Fruit fly (Drosophila melanogaster) S2 (cell line): Measurements from ENCODE around the gene Tak1.

Experiments used
- CG8478 ChIP-seq: fragments of >200 bp; optimal IDR thresholded peaks from 2 replicates; lab custom pipeline; 2018
- CTCF ChIP-seq, 2 experiments: fragments of >200 bp; optimal IDR thresholded peaks; 2 replicates each; lab custom pipeline; 2018

Gene Tak1

dm6 chrX:20482790-20483564 is 41.8 kb downstream of the Tak1 start:
- TF ChIP-seq CTCF (optimal IDR thresholded peaks at IDR 0.05; lab: Kevin White, UChicago) (no peak), CG8478 (lab: Kevin White, UChicago) (no peak)

dm6 chrX:20481404-20481803 is 43.3 kb downstream of the Tak1 start:
- TF ChIP-seq CTCF (optimal IDR thresholded peaks at IDR 0.05; lab: Kevin White, UChicago) (no peak), CG8478 (lab: Kevin White, UChicago) (no peak)

DNA sequence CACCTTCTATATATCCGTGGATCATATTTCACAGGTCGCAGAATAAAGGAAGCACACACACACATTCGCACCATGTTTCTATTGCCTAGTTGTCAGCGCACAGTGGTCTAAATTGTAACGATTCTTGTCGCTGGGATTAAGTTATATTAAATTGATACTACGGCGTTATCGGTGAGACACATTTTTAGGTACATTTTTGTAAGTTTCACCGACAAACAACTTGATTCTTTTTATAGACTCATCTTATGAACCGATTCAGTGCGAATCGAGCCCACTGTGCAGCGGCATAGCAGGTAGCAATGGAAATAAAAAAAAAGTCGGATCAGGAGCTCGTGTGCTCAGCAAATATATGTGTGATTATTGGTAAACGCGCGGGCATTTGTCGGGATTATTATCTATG is 44.3 kb downstream of the Tak1 start:
- TF ChIP-seq CTCF (optimal IDR thresholded peaks at IDR 0.05; lab: Kevin White, UChicago): no peak
- TF ChIP-seq CG8478 (lab: Kevin White, UChicago): no peak

- TF ChIP-seq CG8478 (lab: Kevin White, UChicago): no peak
- TF ChIP-seq CTCF (optimal IDR thresholded peaks at IDR 0.05; lab: Kevin White, UChicago): no peak
These were observed 46.1 kb downstream of the Tak1 start for dm6 chrX:20478674-20479073.

DNA sequence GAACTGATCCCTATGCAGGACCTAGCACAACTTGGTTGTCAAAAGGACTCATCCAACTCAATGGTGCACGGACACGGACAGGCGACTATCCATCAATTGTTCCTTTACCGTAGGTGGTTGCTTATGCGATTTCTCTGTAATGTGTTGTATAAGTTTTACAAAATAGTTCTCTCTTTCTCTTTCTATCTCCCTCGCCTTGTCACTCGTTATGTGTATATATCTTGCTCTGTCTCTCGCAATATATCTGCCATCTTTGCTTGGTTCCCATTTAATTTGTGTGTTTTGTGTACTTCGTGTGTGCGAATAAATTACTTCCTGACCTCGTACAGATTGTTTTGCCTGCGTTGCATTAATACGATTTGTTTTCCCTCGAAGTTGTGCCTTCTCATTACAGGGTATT is 54.0 kb downstream of the Tak1 start:
- TF ChIP-seq CG8478 (lab: Kevin White, UChicago): no peak

DNA sequence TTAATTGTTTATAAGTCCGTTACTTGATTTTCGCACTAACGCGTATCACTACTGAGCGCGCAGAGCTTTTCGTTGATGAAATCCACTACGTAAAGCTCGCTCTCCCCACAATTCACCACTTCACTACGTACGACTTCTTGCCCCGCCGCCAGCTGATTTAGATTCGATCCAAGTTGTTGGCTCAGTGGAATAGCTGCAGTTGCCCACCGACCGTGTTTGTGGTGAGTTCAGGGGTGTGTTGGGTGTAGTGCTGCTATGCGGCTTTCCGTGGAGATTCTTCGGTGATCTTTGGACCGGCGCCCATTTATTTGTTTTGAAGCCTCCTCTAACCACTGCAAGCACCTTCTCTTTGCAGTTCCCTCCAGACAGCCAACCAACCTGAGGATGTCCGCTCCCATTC is 56.5 kb downstream of the Tak1 start:
- no peak for TF ChIP-seq CG8478 (lab: Kevin White, UChicago)
- no peak for TF ChIP-seq CTCF (optimal IDR thresholded peaks at IDR 0.05; lab: Kevin White, UChicago)

- TF ChIP-seq CTCF (optimal IDR thresholded peaks at IDR 0.05; lab: Kevin White, UChicago): no peak
- no peak for TF ChIP-seq CG8478 (lab: Kevin White, UChicago)
These were observed 57.6 kb downstream of the Tak1 start, which contains the start of gene GstT3 for dm6 chrX:20467155-20467554. Gene GstT3, plus strand, starts transcription at chrX:20467455.

- TF ChIP-seq CG8478 (lab: Kevin White, UChicago): no peak
- TF ChIP-seq CTCF (optimal IDR thresholded peaks at IDR 0.05; lab: Kevin White, UChicago): no peak
These were observed 58.3 kb downstream of the Tak1 start for dm6 chrX:20466382-20466928.
